Worm (Caenorhabditis elegans): ENCODE measurements around the gene AH6.17.

The AH6.17 gene

ce11 chrII:9560895-9561294 is 37.9 kb downstream of the AH6.17 start (continued):
- TF ChIP-seq mep-1 (tag; optimal IDR thresholded peaks at IDR 0.05) (peak; percentile 47), ceh-88 (GFP tag; IDR thresholded peaks at IDR 0.05) (no peak), zip-4 (GFP tag; optimal IDR thresholded peaks at IDR 0.05) (no peak), efl-1 (optimal IDR thresholded peaks at IDR 0.05) (no peak), efl-1 (GFP tag; optimal IDR thresholded peaks at IDR 0.05 in 1 of 2) (peak in 1 of 2 experiments; percentile 56), nhr-11 (tag; optimal IDR thresholded peaks at IDR 0.05) (no peak), nhr-12 (tag; optimal IDR thresholded peaks at IDR 0.05) (no peak), nhr-85 (tag) (peak; percentile 94), xbp-1 (tag; optimal IDR thresholded peaks at IDR 0.05) (no peak)

- TF ChIP-seq nhr-28 (tag; optimal IDR thresholded peaks at IDR 0.05) (no peak), nhr-237 (tag; optimal IDR thresholded peaks at IDR 0.05) (no peak), lin-14 (GFP tag; optimal IDR thresholded peaks at IDR 0.05) (peak; percentile 50), ama-1 (optimal IDR thresholded peaks at IDR 0.05) (no peak), sox-4 (tag; optimal IDR thresholded peaks at IDR 0.05) (no peak), ceh-8 (GFP tag; optimal IDR thresholded peaks at IDR 0.05) (no peak), lin-39 (tag; optimal IDR thresholded peaks at IDR 0.05) (no peak), snpc-4 (tag; optimal IDR thresholded peaks at IDR 0.05) (no peak), sptf-1 (tag; optimal IDR thresholded peaks at IDR 0.05) (no peak), lsy-2 (tag; optimal IDR thresholded peaks at IDR 0.05) (peak; percentile 6 to 53), fos-1 (tag; optimal IDR thresholded peaks at IDR 0.05) (no peak), snu-23 (GFP tag; optimal IDR thresholded peaks at IDR 0.05) (peak; percentile 53), elt-3 (tag; optimal IDR thresholded peaks at IDR 0.05) (peak in 1 of 6 experiments; percentile 17), zip-4 (GFP tag; optimal IDR thresholded peaks at IDR 0.05) (no peak), fkh-8 (tag; optimal IDR thresholded peaks at IDR 0.05) (peak; percentile 54), nhr-90 (tag; optimal IDR thresholded peaks at IDR 0.05; ENCODE audit: poor library complexity) (no peak), egl-27 (tag; optimal IDR thresholded peaks at IDR 0.05) (no peak), blmp-1 (tag; optimal IDR thresholded peaks at IDR 0.05) (no peak), hpl-2 (GFP tag; optimal IDR thresholded peaks at IDR 0.05) (no peak), mef-2 (tag; optimal IDR thresholded peaks at IDR 0.05) (no peak), mab-9 (GFP tag; IDR thresholded peaks at IDR 0.05) (no peak), C16A3.4 (tag; optimal IDR thresholded peaks at IDR 0.05) (peak; percentile 61), pqm-1 (tag; optimal IDR thresholded peaks at IDR 0.05) (no peak), zag-1 (tag; optimal IDR thresholded peaks at IDR 0.05) (no peak), ets-5 (GFP tag; IDR thresholded peaks at IDR 0.05) (no peak), tbx-2 (tag; optimal IDR thresholded peaks at IDR 0.05) (no peak), lin-15B (tag; optimal IDR thresholded peaks at IDR 0.05) (no peak), mep-1 (tag; optimal IDR thresholded peaks at IDR 0.05) (peak; percentile 36), unc-62 (GFP tag; optimal IDR thresholded peaks at IDR 0.05) (no peak), unc-130 (tag; optimal IDR thresholded peaks at IDR 0.05) (peak; percentile 12), dpl-1 (GFP tag; optimal IDR thresholded peaks at IDR 0.05) (peak in 2 of 3 experiments; percentile 6 to 27), fkh-10 (GFP tag; optimal IDR thresholded peaks at IDR 0.05) (no peak), isw-1 (GFP tag; IDR thresholded peaks at IDR 0.05) (no peak), skn-1 (tag; optimal IDR thresholded peaks at IDR 0.05) (no peak), nhr-20 (tag; optimal IDR thresholded peaks at IDR 0.05) (peak; percentile 46), ceh-63 (GFP tag; optimal IDR thresholded peaks at IDR 0.05) (no peak), pag-3 (tag; optimal IDR thresholded peaks at IDR 0.05; ENCODE audit: borderline replicate concordance, insufficient read depth) (no peak), C34B4.2 (tag; optimal IDR thresholded peaks at IDR 0.05) (no peak), dsc-1 (tag; optimal IDR thresholded peaks at IDR 0.05) (peak; percentile 23), unc-86 (tag; optimal IDR thresholded peaks at IDR 0.05) (no peak), aly-2 (tag; optimal IDR thresholded peaks at IDR 0.05) (no peak), xbp-1 (tag; optimal IDR thresholded peaks at IDR 0.05) (peak; percentile 25), vab-15 (tag; optimal IDR thresholded peaks at IDR 0.05) (no peak), nhr-77 (tag; optimal IDR thresholded peaks at IDR 0.05) (peak; percentile 17), fkh-4 (tag; optimal IDR thresholded peaks at IDR 0.05; ENCODE audit: borderline replicate concordance) (no peak), ztf-4 (tag; optimal IDR thresholded peaks at IDR 0.05) (no peak), nhr-47 (tag; optimal IDR thresholded peaks at IDR 0.05) (peak; percentile 49)
These were observed 43.1 kb downstream of the AH6.17 start for ce11 chrII:9566045-9566444.

Data from whole organism, L1 larva.